ENCODE assay signal across 3 fruit fly cellular contexts in the genomic region with DNA sequence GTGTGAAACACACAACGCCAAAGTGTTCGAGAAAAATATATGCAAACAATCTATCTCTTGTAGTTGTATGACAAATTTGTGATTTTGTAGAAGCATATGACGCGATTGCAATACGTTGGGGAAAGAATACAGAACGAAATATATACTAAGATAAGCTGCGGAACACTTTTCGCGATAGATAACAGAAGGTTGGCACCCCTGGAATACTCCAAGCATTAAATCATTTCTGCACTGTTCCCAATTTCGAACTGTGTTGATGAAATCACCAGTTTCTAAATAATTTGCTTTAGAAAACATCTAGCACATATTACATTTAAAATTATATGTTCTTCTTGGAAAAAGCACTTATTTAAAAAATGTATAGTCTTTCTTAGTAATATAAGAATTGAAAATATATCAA.
A peak's percentile ranks its signal among the peaks of the same experiment; 100 is the strongest.
TF ChIP-seq lines count a peak whose summit lies in the region.

No protein-coding gene starts in this region.

TF ChIP-seq in whole organism, adult, 20 proteins besides CTCF, POLR2A, EP300 and RAD21:
- TF ChIP-seq CG11617 (GFP tag; optimal IDR thresholded peaks at IDR 0.05; lab: Kevin White, UChicago): no peak
- no peak for TF ChIP-seq tj (GFP tag; optimal IDR thresholded peaks at IDR 0.05; lab: Kevin White, UChicago)
- peak; percentile 45 for TF ChIP-seq kay (GFP tag; lab: Kevin White, UChicago; ENCODE audit: borderline replicate concordance)

TF ChIP-seq in whole organism, prepupa, 60 proteins besides CTCF, POLR2A, EP300 and RAD21:
- TF ChIP-seq CG31627 (GFP tag; optimal IDR thresholded peaks at IDR 0.05; lab: Kevin White, UChicago) (no peak), svp (GFP tag; lab: Kevin White, UChicago) (peak; percentile 90)

TF ChIP-seq in whole organism, wandering third instar larva, 38 proteins besides CTCF, POLR2A, EP300 and RAD21:
- TF ChIP-seq Myc (optimal IDR thresholded peaks at IDR 0.05; lab: Kevin White, UChicago) (no peak), Hnf4 (GFP tag; optimal IDR thresholded peaks at IDR 0.05; lab: Kevin White, UChicago) (no peak), sage (GFP tag; optimal IDR thresholded peaks at IDR 0.05; lab: Kevin White, UChicago) (no peak), HLH106 (tag; optimal IDR thresholded peaks at IDR 0.05; lab: Kevin White, UChicago) (no peak), rgr (GFP tag; optimal IDR thresholded peaks at IDR 0.05; lab: Kevin White, UChicago) (no peak), N (GFP tag; optimal IDR thresholded peaks at IDR 0.05; lab: Kevin White, UChicago) (no peak), h (GFP tag; optimal IDR thresholded peaks at IDR 0.05; lab: Kevin White, UChicago) (no peak), brk (GFP tag; optimal IDR thresholded peaks at IDR 0.05; lab: Kevin White, UChicago) (peak; percentile 25), Rel (GFP tag; optimal IDR thresholded peaks at IDR 0.05; lab: Kevin White, UChicago) (no peak), Rel (tag; optimal IDR thresholded peaks at IDR 0.05; lab: Kevin White, UChicago) (no peak)
